Fruit fly (Drosophila melanogaster) whole organism, embryonic: ENCODE measurements around the gene Ser.

ENCODE experiments used
- B-H1 ChIP-seq: fragments of 200-800 bp; sonication (Bioruptor generic); IDR thresholded peaks from 3 replicates; pipeline ENCODE4 v1.3.6; 2022; ENCODE audit warnings: missing biosample characterization, missing genetic modification characterization
- CG11504 ChIP-seq: fragments of 200-800 bp; sonication (Bioruptor generic); optimal IDR thresholded peaks from 3 replicates; lab custom pipeline; 2019; ENCODE audit warnings: missing biosample characterization, mild to moderate bottlenecking, missing genetic modification characterization, moderate library complexity
- CG13624 ChIP-seq: fragments of 200-800 bp; sonication (Bioruptor generic); optimal IDR thresholded peaks from 2 replicates; lab custom pipeline; 2016; ENCODE audit warnings: missing biosample characterization, missing genetic modification characterization
- CG1792 ChIP-seq: fragments of 200-800 bp; sonication (Bioruptor generic); optimal IDR thresholded peaks from 2 replicates; lab custom pipeline; 2016; ENCODE audit warnings: missing biosample characterization, missing genetic modification characterization
- CG18262 ChIP-seq: fragments of 200-800 bp; optimal IDR thresholded peaks from 3 replicates; lab custom pipeline; 2019; ENCODE audit warnings: missing biosample characterization, mild to moderate bottlenecking, missing genetic modification characterization, moderate library complexity
- CG1832 ChIP-seq: fragments of 200-800 bp; sonication (Bioruptor generic); optimal IDR thresholded peaks from 2 replicates; lab custom pipeline; 2017; ENCODE audit warnings: missing biosample characterization, mild to moderate bottlenecking, missing genetic modification characterization, inconsistent platforms
- CG2120 ChIP-seq: fragments of 200-800 bp; sonication (Bioruptor generic); optimal IDR thresholded peaks from 3 replicates; lab custom pipeline; 2016; ENCODE audit warnings: missing biosample characterization, missing genetic modification characterization
- CG31224 ChIP-seq: fragments of 200-800 bp; sonication (Bioruptor generic); IDR thresholded peaks from 2 replicates; pipeline ENCODE4 v1.3.6; 2022; ENCODE audit warnings: missing biosample characterization, missing genetic modification characterization
- CG42726 ChIP-seq: fragments of 200-800 bp; sonication (Bioruptor generic); IDR thresholded peaks from 2 replicates; pipeline ENCODE4 v1.3.6; 2022; ENCODE audit warnings: missing biosample characterization, missing genetic modification characterization; ENCODE audit not compliant: partially characterized antibody
- CG4282 ChIP-seq: fragments of 200-800 bp; sonication (Bioruptor generic); optimal IDR thresholded peaks from 2 replicates; lab custom pipeline; 2016; ENCODE audit warnings: missing biosample characterization, missing genetic modification characterization
- CG4854 ChIP-seq: fragments of 200-800 bp; sonication (Bioruptor generic); optimal IDR thresholded peaks from 2 replicates; lab custom pipeline; 2016; ENCODE audit warnings: missing biosample characterization, missing genetic modification characterization, inconsistent platforms
- CG5953 ChIP-seq: fragments of 200-800 bp; sonication (Bioruptor generic); IDR thresholded peaks from 2 replicates; pipeline ENCODE4 v1.3.6; 2022; ENCODE audit warnings: missing biosample characterization, missing genetic modification characterization
- CG6791 ChIP-seq: fragments of 200-800 bp; sonication (Bioruptor generic); IDR thresholded peaks from 3 replicates; pipeline ENCODE4 v1.3.6; 2022; ENCODE audit warnings: missing biosample characterization, missing genetic modification characterization; ENCODE audit not compliant: partially characterized antibody
- CG6813 ChIP-seq: fragments of 200-800 bp; sonication (Bioruptor generic); optimal IDR thresholded peaks from 2 replicates; lab custom pipeline; 2017; ENCODE audit warnings: missing biosample characterization, missing genetic modification characterization, mild to moderate bottlenecking, moderate library complexity, missing genetic modification reagents
- CG7556 ChIP-seq: fragments of 200-800 bp; sonication (Bioruptor generic); optimal IDR thresholded peaks from 2 replicates; lab custom pipeline; 2017; ENCODE audit warnings: missing biosample characterization, mild to moderate bottlenecking, missing genetic modification characterization
- CG7839 ChIP-seq: fragments of 200-800 bp; sonication (Bioruptor generic); optimal IDR thresholded peaks from 3 replicates; lab custom pipeline; 2018; ENCODE audit warnings: missing biosample characterization, mild to moderate bottlenecking, missing genetic modification characterization, moderate library complexity
- CG8944 ChIP-seq: fragments of 200-800 bp; sonication (Bioruptor generic); optimal IDR thresholded peaks from 3 replicates; lab custom pipeline; 2016; ENCODE audit warnings: missing biosample characterization, missing genetic modification characterization
- Chrac-16 ChIP-seq: fragments of 200-800 bp; sonication (Bioruptor generic); optimal IDR thresholded peaks from 3 replicates; lab custom pipeline; 2016; ENCODE audit warnings: missing biosample characterization, missing genetic modification characterization
- Dll ChIP-seq: fragments of 200-800 bp; sonication (Bioruptor generic); IDR thresholded peaks from 4 replicates; pipeline ENCODE4 v1.3.6; 2022; ENCODE audit warnings: missing biosample characterization, missing genetic modification characterization; ENCODE audit not compliant: partially characterized antibody
- Doc2 ChIP-seq: fragments of 200-800 bp; sonication (Bioruptor generic); IDR thresholded peaks from 2 replicates; pipeline ENCODE4 v1.3.6; 2022; ENCODE audit warnings: missing biosample characterization, missing genetic modification characterization
- Ets65A ChIP-seq: fragments of 200-800 bp; sonication (Bioruptor generic); peaks from one replicate; lab custom pipeline; 2016; ENCODE audit warnings: missing biosample characterization, missing genetic modification characterization
- HHEX ChIP-seq: fragments of 200-800 bp; sonication (Bioruptor generic); optimal IDR thresholded peaks from 3 replicates; lab custom pipeline; 2017; ENCODE audit warnings: missing biosample characterization, mild to moderate bottlenecking, missing genetic modification characterization, missing genetic modification reagents
- HLH3B ChIP-seq: fragments of 200-800 bp; sonication (Bioruptor generic); IDR thresholded peaks from 2 replicates; pipeline ENCODE4 v1.3.6; 2022; ENCODE audit warnings: missing biosample characterization, missing genetic modification characterization
- HLH4C ChIP-seq: fragments of 200-800 bp; sonication (Bioruptor generic); IDR thresholded peaks from 3 replicates; pipeline ENCODE4 v1.3.6; 2022; ENCODE audit warnings: missing biosample characterization, missing genetic modification characterization; ENCODE audit not compliant: partially characterized antibody
- Hmr ChIP-seq: fragments of 200-800 bp; sonication (Bioruptor generic); optimal IDR thresholded peaks from 3 replicates; lab custom pipeline; 2017; ENCODE audit warnings: mild to moderate bottlenecking, missing biosample characterization, missing genetic modification reagents, missing genetic modification characterization
- Max ChIP-seq: fragments of 200-800 bp; sonication (Bioruptor generic); optimal IDR thresholded peaks from 2 replicates; lab custom pipeline; 2016; ENCODE audit warnings: missing biosample characterization, mild to moderate bottlenecking, missing genetic modification characterization
- NFAT ChIP-seq: fragments of 200-800 bp; sonication (Bioruptor generic); IDR thresholded peaks from 2 replicates; pipeline ENCODE4 v1.3.6; 2022; ENCODE audit warnings: missing biosample characterization, missing genetic modification characterization
- Nf-YA ChIP-seq: fragments of 200-800 bp; sonication (Bioruptor generic); IDR thresholded peaks from 2 replicates; pipeline ENCODE4 v1.3.6; 2022; ENCODE audit warnings: missing biosample characterization, missing genetic modification characterization
- Oaz ChIP-seq: fragments of 200-800 bp; sonication (Bioruptor generic); IDR thresholded peaks from 2 replicates; pipeline ENCODE4 v1.3.6; 2022; ENCODE audit warnings: missing biosample characterization, missing genetic modification characterization
- PHDP ChIP-seq: fragments of 200-800 bp; sonication (Bioruptor generic); optimal IDR thresholded peaks from 3 replicates; lab custom pipeline; 2018; ENCODE audit warnings: missing biosample characterization, mild to moderate bottlenecking, missing genetic modification characterization, moderate library complexity
- ash1 ChIP-seq: fragments of 200-800 bp; sonication (Bioruptor generic); optimal IDR thresholded peaks from 2 replicates; lab custom pipeline; 2018; ENCODE audit warnings: missing biosample characterization, mild to moderate bottlenecking, missing genetic modification characterization
- bab2 ChIP-seq: fragments of 200-800 bp; sonication (Bioruptor generic); optimal IDR thresholded peaks from 2 replicates; lab custom pipeline; 2016; ENCODE audit warnings: missing biosample characterization, missing genetic modification characterization
- cato ChIP-seq: fragments of 200-800 bp; sonication (Bioruptor generic); optimal IDR thresholded peaks from 2 replicates; lab custom pipeline; 2016; ENCODE audit warnings: missing biosample characterization, missing genetic modification characterization, borderline replicate concordance
- cg ChIP-seq: fragments of 200-800 bp; sonication (Bioruptor generic); optimal IDR thresholded peaks from 3 replicates; lab custom pipeline; 2019; ENCODE audit warnings: missing biosample characterization, mild to moderate bottlenecking, missing genetic modification characterization, moderate library complexity
- croc ChIP-seq: fragments of 200-800 bp; sonication (Bioruptor generic); conservative IDR thresholded peaks from 3 replicates; pipeline ENCODE4 v1.3.6; 2022; ENCODE audit warnings: missing biosample characterization, missing genetic modification characterization
- crp ChIP-seq, 2 experiments: fragments of 200-800 bp; sonication (Bioruptor generic); optimal IDR thresholded peaks; 2 replicates in 1 of 2; 3 replicates in 1 of 2; lab custom pipeline; 2017; ENCODE audit warnings: missing biosample characterization in 2 of 2, missing genetic modification characterization in 2 of 2, mild to moderate bottlenecking in 1 of 2, moderate library complexity in 1 of 2
- dati ChIP-seq: fragments of 200-800 bp; sonication (Bioruptor generic); IDR thresholded peaks from 2 replicates; pipeline ENCODE4 v1.3.6; 2022; ENCODE audit warnings: missing biosample characterization, missing genetic modification characterization
- dm ChIP-seq: fragments of 200-800 bp; sonication (Bioruptor generic); optimal IDR thresholded peaks from 3 replicates; lab custom pipeline; 2016; ENCODE audit warnings: missing biosample characterization, missing genetic modification characterization
- emc ChIP-seq: fragments of 200-800 bp; sonication (Bioruptor generic); optimal IDR thresholded peaks from 2 replicates; lab custom pipeline; 2016; ENCODE audit warnings: missing biosample characterization, missing genetic modification characterization
- exex ChIP-seq: fragments of 200-800 bp; sonication (Bioruptor generic); optimal IDR thresholded peaks from 4 replicates; lab custom pipeline; 2018; ENCODE audit warnings: missing biosample characterization, mild to moderate bottlenecking, missing genetic modification characterization, moderate library complexity
- grn ChIP-seq: fragments of 200-800 bp; sonication (Bioruptor generic); optimal IDR thresholded peaks from 3 replicates; lab custom pipeline; 2017; ENCODE audit warnings: missing biosample characterization, missing genetic modification characterization
- her ChIP-seq: fragments of 200-800 bp; sonication (Bioruptor generic); optimal IDR thresholded peaks from 2 replicates; lab custom pipeline; 2016; ENCODE audit warnings: missing biosample characterization, missing genetic modification characterization
- kah ChIP-seq: fragments of 200-800 bp; sonication (Bioruptor generic); optimal IDR thresholded peaks from 2 replicates; lab custom pipeline; 2018; ENCODE audit warnings: missing biosample characterization, mild to moderate bottlenecking, missing genetic modification characterization
- run ChIP-seq: fragments of 200-800 bp; sonication (Bioruptor generic); optimal IDR thresholded peaks from 3 replicates; lab custom pipeline; 2018; ENCODE audit warnings: missing biosample characterization, mild to moderate bottlenecking, missing genetic modification characterization
- tup ChIP-seq: fragments of 200-800 bp; sonication (Bioruptor generic); optimal IDR thresholded peaks from 2 replicates; lab custom pipeline; 2016; ENCODE audit warnings: missing biosample characterization, mild to moderate bottlenecking, missing genetic modification characterization, moderate library complexity
- twi ChIP-seq: fragments of 200-800 bp; optimal IDR thresholded peaks from 2 replicates; lab custom pipeline; 2019; ENCODE audit warnings: missing biosample characterization, mild to moderate bottlenecking, missing genetic modification characterization, moderate library complexity
- zfh1 ChIP-seq: fragments of 200-800 bp; sonication (Bioruptor generic); IDR thresholded peaks from 3 replicates; pipeline ENCODE4 v1.3.6; 2022; ENCODE audit warnings: missing biosample characterization, missing genetic modification characterization

The Ser gene

DNA sequence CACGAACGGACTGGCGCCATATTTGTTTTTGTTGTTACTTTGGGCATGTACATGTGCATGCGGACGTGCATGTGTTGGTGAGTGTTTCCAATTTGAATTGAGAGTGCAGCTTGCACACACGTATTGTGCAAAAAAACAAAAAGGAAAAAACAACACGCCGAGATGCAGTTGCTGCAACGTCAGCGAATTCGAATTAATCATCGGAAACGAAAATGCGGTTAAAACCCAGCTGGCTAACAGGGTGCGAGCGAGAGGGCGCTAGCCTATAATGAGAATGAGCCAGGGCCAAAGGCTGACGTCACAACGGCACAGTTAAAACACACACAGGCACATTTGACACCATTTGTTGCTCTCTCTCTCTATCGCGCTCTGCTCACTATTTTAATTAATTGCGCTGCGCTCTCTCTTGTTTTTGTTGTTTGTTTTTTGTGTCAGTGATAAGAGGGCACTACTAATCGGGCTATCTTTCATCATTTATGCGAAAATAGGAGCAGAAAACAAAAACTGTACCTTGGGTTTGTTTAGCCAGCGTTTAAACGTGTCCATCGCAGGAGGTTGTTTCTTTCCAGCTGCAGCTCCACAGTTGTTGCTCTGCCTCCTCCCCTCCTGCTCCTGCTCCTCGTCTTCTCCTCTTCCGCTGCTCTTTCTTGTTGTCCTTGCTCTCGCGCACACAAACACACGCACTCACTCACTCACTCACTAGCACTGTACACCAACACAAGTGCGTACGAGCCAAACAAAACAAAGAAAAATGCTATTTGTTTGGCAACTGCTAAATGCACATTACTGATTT, 44.0 kb downstream of the Ser start (continued):
- TF ChIP-seq Hmr (GFP tag; lab: Kevin White, UChicago): no peak
- no peak for TF ChIP-seq NFAT
- peak; percentile 53 for TF ChIP-seq CG1832 (GFP tag; lab: Kevin White, UChicago)
- no peak for TF ChIP-seq CG31224 (GFP tag; lab: Robert Waterston, UW)
- no peak for TF ChIP-seq B-H1 (GFP tag; lab: Robert Waterston, UW)
- no peak for TF ChIP-seq CG4854 (GFP tag; lab: Kevin White, UChicago)
- TF ChIP-seq run (tag; lab: Kevin White, UChicago): no peak
- no peak for TF ChIP-seq cato (GFP tag; lab: Kevin White, UChicago)
- TF ChIP-seq zfh1 (GFP tag; lab: Robert Waterston, UW): no peak
- no peak for TF ChIP-seq Max (GFP tag; lab: Kevin White, UChicago)
- TF ChIP-seq HLH4C (GFP tag; lab: Robert Waterston, UW): no peak
- no peak for TF ChIP-seq CG2120
- no peak for TF ChIP-seq CG5953 (GFP tag; lab: Robert Waterston, UW)
- TF ChIP-seq dm (GFP tag; lab: Kevin White, UChicago): no peak
- peak; percentile 1 for TF ChIP-seq PHDP (tag; lab: Kevin White, UChicago)
- no peak for TF ChIP-seq CG1792 (GFP tag; lab: Kevin White, UChicago)
- no peak for TF ChIP-seq croc
- no peak for TF ChIP-seq CG11504 (tag; lab: Kevin White, UChicago)
- TF ChIP-seq cg: peak; percentile 68
- TF ChIP-seq CG8944: no peak
- TF ChIP-seq ash1: no peak
- TF ChIP-seq dati (GFP tag; lab: Robert Waterston, UW): no peak
- no peak for TF ChIP-seq Doc2 (GFP tag; lab: Robert Waterston, UW)
- TF ChIP-seq CG7556 (GFP tag; lab: Kevin White, UChicago): no peak
- no peak for TF ChIP-seq Chrac-16 (GFP tag; lab: Kevin White, UChicago)
- no peak for TF ChIP-seq CG13624 (GFP tag; lab: Kevin White, UChicago)
- TF ChIP-seq crp (GFP tag; optimal IDR thresholded peaks at IDR 0.05; lab: Kevin White, UChicago): peak in 1 of 2 experiments; percentile 6
- no peak for TF ChIP-seq tup (GFP tag; lab: Kevin White, UChicago)
- peak; percentile 17 for TF ChIP-seq grn (GFP tag; lab: Kevin White, UChicago)
- TF ChIP-seq kah: no peak
- TF ChIP-seq CG7839 (tag; lab: Kevin White, UChicago): no peak
- TF ChIP-seq bab2 (GFP tag; lab: Kevin White, UChicago): no peak
- no peak for TF ChIP-seq HLH3B
- TF ChIP-seq her (GFP tag; lab: Kevin White, UChicago): no peak
- TF ChIP-seq CG42726 (GFP tag; lab: Robert Waterston, UW): no peak

DNA sequence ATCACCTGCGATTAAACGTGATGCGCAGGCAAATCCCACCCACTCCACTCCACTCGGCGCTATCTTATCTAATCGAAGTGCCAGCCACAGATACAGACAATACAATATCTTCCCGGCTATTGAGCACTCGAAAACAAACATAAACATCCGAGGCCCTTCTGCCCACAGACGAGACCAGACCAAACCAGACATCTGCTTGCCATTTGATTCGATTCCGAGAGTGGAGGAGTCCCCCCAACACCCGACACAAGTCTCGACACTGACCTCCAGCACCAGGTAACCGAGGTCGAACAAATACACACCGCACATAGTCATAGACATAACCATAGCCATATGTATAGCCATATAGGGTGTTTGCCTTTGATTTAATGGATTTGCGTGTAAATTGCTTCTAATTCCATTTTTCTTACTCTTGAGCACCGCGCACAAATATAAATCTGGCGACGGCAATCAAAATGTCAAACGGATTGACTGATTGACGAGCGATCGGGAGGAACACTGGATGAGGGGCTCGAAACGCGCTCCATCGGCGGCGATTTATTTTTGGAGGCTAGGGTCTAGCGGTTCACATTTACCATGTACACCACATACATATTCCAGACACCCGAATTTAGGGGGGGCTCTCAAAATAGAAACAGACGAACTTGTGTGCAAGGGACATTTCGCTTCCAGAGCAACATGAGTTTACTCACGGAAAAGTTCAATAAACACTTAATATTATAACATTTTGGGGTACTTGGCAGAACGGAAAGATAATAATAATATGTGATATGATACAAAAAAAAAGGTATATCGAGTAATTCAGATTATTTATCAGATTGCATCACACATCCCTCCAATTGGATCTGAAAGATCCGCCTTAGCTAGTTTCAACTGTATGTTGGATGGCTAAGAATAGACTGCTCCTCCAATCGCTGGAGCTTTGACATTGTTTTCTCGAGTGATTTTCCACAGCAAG, 45.0 kb downstream of the Ser start:
- TF ChIP-seq HHEX (GFP tag; lab: Kevin White, UChicago) (peak; percentile 3), CG18262 (tag; lab: Kevin White, UChicago) (peak; percentile 7), exex (peak; percentile 41), Nf-YA (GFP tag; lab: Robert Waterston, UW) (no peak), CG7556 (GFP tag; lab: Kevin White, UChicago) (peak; percentile 9), Ets65A (GFP tag; lab: Kevin White, UChicago) (no peak), Doc2 (GFP tag; lab: Robert Waterston, UW) (no peak), CG6791 (GFP tag; lab: Robert Waterston, UW) (no peak), croc (0 out of 3 replicates have a peak, but pooled peaks have one; percentile 14), CG6813 (peak; percentile 40), Oaz (GFP tag; lab: Robert Waterston, UW) (no peak), CG4282 (GFP tag; lab: Kevin White, UChicago) (no peak), emc (no peak), Dll (GFP tag; lab: Robert Waterston, UW) (no peak), twi (peak; percentile 85)
